Worm (Caenorhabditis elegans): ENCODE data around the gene cdf-1.

ce11 chrX:6543665-6544064 is 38.7 kb upstream of the cdf-1 start:
- TF ChIP-seq tab-1 (GFP tag; IDR thresholded peaks at IDR 0.05) (no peak), ztf-29 (GFP tag; IDR thresholded peaks at IDR 0.05) (no peak), ref-1 (GFP tag; conservative IDR thresholded peaks at IDR 0.05) (no peak), med-1 (GFP tag; optimal IDR thresholded peaks at IDR 0.05; ENCODE audit: insufficient read depth) (no peak)
